Worm (Caenorhabditis elegans) whole organism, L1 larva: Measurements from ENCODE around the gene Y62E10A.13.

ENCODE experiments used
- C16A3.4 ChIP-seq: fragments of 150-350 bp; optimal IDR thresholded peaks from 2 replicates; lab custom pipeline; 2014; ENCODE audit warnings: missing biosample characterization, missing genetic modification characterization
- C34B4.2 ChIP-seq: sonication (generic microtip); optimal IDR thresholded peaks from 2 replicates; lab custom pipeline; 2017; ENCODE audit warnings: mild to moderate bottlenecking, missing genetic modification characterization, missing compliant biosample characterization
- blmp-1 ChIP-seq: fragments of 150-350 bp; optimal IDR thresholded peaks from 2 replicates; lab custom pipeline; 2014; ENCODE audit warnings: missing biosample characterization, missing genetic modification characterization
- ceh-63 ChIP-seq: fragments of 200-800 bp; sonication (Bioruptor generic); optimal IDR thresholded peaks from 2 replicates; lab custom pipeline; 2018; ENCODE audit warnings: mild to moderate bottlenecking, missing genetic modification characterization, missing compliant biosample characterization
- ceh-8 ChIP-seq: fragments of 200-800 bp; sonication (Bioruptor generic); optimal IDR thresholded peaks from 2 replicates; lab custom pipeline; 2018; ENCODE audit warnings: mild to moderate bottlenecking, missing genetic modification characterization, moderate library complexity, missing compliant biosample characterization
- ceh-88 ChIP-seq: fragments of 200-800 bp; sonication (Bioruptor generic); IDR thresholded peaks from 2 replicates; pipeline ENCODE4 v1.3.6; 2022; ENCODE audit warnings: missing genetic modification characterization, missing compliant biosample characterization
- ces-1 ChIP-seq: fragments of 150-350 bp; optimal IDR thresholded peaks from 2 replicates; lab custom pipeline; 2014; ENCODE audit warnings: missing biosample characterization, missing genetic modification reagents, missing genetic modification characterization
- efl-1 ChIP-seq, 4 experiments: fragments of 150-350 bp; optimal IDR thresholded peaks in 3 of 4; peaks in 1 of 4; 1 replicate in 1 of 4; 2 replicates in 3 of 4; lab custom pipeline; 2014; ENCODE audit warnings: missing biosample characterization in 2 of 4, missing genetic modification characterization in 2 of 4, missing genetic modification reagents in 2 of 4
- efl-3 ChIP-seq: fragments of 200-800 bp; sonication (Bioruptor generic); optimal IDR thresholded peaks from 2 replicates; lab custom pipeline; 2018; ENCODE audit warnings: mild to moderate bottlenecking, missing genetic modification characterization, missing compliant biosample characterization
- egl-27 ChIP-seq, 2 experiments: fragments of 150-350 bp in 1 of 2; sonication (generic microtip); optimal IDR thresholded peaks; 3 replicates each; lab custom pipeline; 2017 to 2018; ENCODE audit warnings: missing biosample characterization in 2 of 2, missing genetic modification characterization in 2 of 2, missing genetic modification reagents in 2 of 2
- elt-2 ChIP-seq: sonication (generic microtip); optimal IDR thresholded peaks from 2 replicates; lab custom pipeline; 2016; ENCODE audit warnings: missing genetic modification characterization, mild to moderate bottlenecking, inconsistent platforms, missing compliant biosample characterization, missing genetic modification reagents
- elt-3 ChIP-seq, 6 experiments: fragments of 150-350 bp in 1 of 6; sonication (generic microtip); optimal IDR thresholded peaks; 2 replicates each; lab custom pipeline; 2017 to 2018; ENCODE audit warnings: missing biosample characterization in 6 of 6, missing genetic modification characterization in 6 of 6, inconsistent platforms in 1 of 6
- grh-1 ChIP-seq: fragments of 200-800 bp; sonication (Bioruptor generic); IDR thresholded peaks from 2 replicates; pipeline ENCODE4 v1.3.6; 2022; ENCODE audit warnings: missing genetic modification reagents, missing genetic modification characterization, missing compliant biosample characterization
- hlh-17 ChIP-seq: fragments of 200-800 bp; sonication (Bioruptor generic); optimal IDR thresholded peaks from 2 replicates; lab custom pipeline; 2018; ENCODE audit warnings: missing genetic modification characterization, mild to moderate bottlenecking, missing compliant biosample characterization, moderate library complexity, borderline replicate concordance
- irx-1 ChIP-seq: sonication (generic microtip); optimal IDR thresholded peaks from 2 replicates; lab custom pipeline; 2016; ENCODE audit warnings: missing genetic modification characterization, missing compliant biosample characterization
- jun-1 ChIP-seq: fragments of 150-350 bp; optimal IDR thresholded peaks from 2 replicates; lab custom pipeline; 2014; ENCODE audit warnings: missing biosample characterization, missing genetic modification reagents, missing genetic modification characterization
- lin-14 ChIP-seq: fragments of 200-800 bp; sonication (Bioruptor generic); optimal IDR thresholded peaks from 2 replicates; lab custom pipeline; 2018; ENCODE audit warnings: mild to moderate bottlenecking, missing genetic modification characterization, moderate library complexity, missing compliant biosample characterization
- lin-35 ChIP-seq, 2 experiments: fragments of 150-350 bp; optimal IDR thresholded peaks; 2 replicates each; lab custom pipeline; 2014; ENCODE audit warnings: missing biosample characterization in 2 of 2, missing genetic modification characterization in 2 of 2, missing genetic modification reagents in 2 of 2
- lsy-2 ChIP-seq, 2 experiments: fragments of 150-350 bp; optimal IDR thresholded peaks; 2 replicates each; lab custom pipeline; 2014; ENCODE audit warnings: missing biosample characterization in 2 of 2, missing genetic modification characterization in 2 of 2
- mdl-1 ChIP-seq, 2 experiments: fragments of 150-350 bp; optimal IDR thresholded peaks; 2 replicates each; lab custom pipeline; 2014 to 2017; ENCODE audit warnings: missing biosample characterization in 2 of 2, missing genetic modification characterization in 2 of 2, inconsistent platforms in 1 of 2
- mef-2 ChIP-seq: fragments of 150-350 bp; optimal IDR thresholded peaks from 2 replicates; lab custom pipeline; 2014; ENCODE audit warnings: missing biosample characterization, missing genetic modification characterization
- mep-1 ChIP-seq: fragments of 150-350 bp; optimal IDR thresholded peaks from 2 replicates; lab custom pipeline; 2014; ENCODE audit warnings: missing biosample characterization, missing genetic modification characterization
- nhr-19 ChIP-seq: fragments of 200-800 bp; sonication (Bioruptor generic); conservative IDR thresholded peaks from 2 replicates; pipeline ENCODE4 v1.3.6; 2022; ENCODE audit warnings: missing genetic modification characterization, missing compliant biosample characterization
- nhr-20 ChIP-seq: sonication (generic microtip); optimal IDR thresholded peaks from 2 replicates; lab custom pipeline; 2016; ENCODE audit warnings: mild to moderate bottlenecking, missing genetic modification characterization, missing compliant biosample characterization
- nhr-47 ChIP-seq: sonication (generic microtip); optimal IDR thresholded peaks from 2 replicates; lab custom pipeline; 2016; ENCODE audit warnings: mild to moderate bottlenecking, missing genetic modification characterization, moderate library complexity, missing compliant biosample characterization
- nhr-71 ChIP-seq: sonication (generic microtip); optimal IDR thresholded peaks from 2 replicates; lab custom pipeline; 2016; ENCODE audit warnings: mild to moderate bottlenecking, missing genetic modification characterization, moderate library complexity, missing compliant biosample characterization
- nhr-76 ChIP-seq: sonication (generic microtip); optimal IDR thresholded peaks from 2 replicates; lab custom pipeline; 2017; ENCODE audit warnings: missing biosample characterization, missing genetic modification characterization
- nhr-77 ChIP-seq: fragments of 150-350 bp; optimal IDR thresholded peaks from 2 replicates; lab custom pipeline; 2014; ENCODE audit warnings: missing biosample characterization, missing genetic modification characterization
- nhr-85 ChIP-seq: sonication (generic microtip); peaks from one replicate; lab custom pipeline; 2016; ENCODE audit warnings: missing genetic modification characterization, inconsistent platforms, missing compliant biosample characterization
- nhr-90 ChIP-seq: sonication (generic microtip); optimal IDR thresholded peaks from 2 replicates; lab custom pipeline; 2016; ENCODE audit warnings: mild to moderate bottlenecking, missing genetic modification characterization, missing compliant biosample characterization; ENCODE audit not compliant: poor library complexity
- pag-3 ChIP-seq: sonication (generic microtip); optimal IDR thresholded peaks from 2 replicates; lab custom pipeline; 2017; ENCODE audit warnings: missing genetic modification characterization, mild to moderate bottlenecking, missing compliant biosample characterization, antibody characterized with exemption, borderline replicate concordance; ENCODE audit not compliant: insufficient read depth
- pqm-1 ChIP-seq: sonication (generic microtip); optimal IDR thresholded peaks from 3 replicates; lab custom pipeline; 2017; ENCODE audit warnings: missing biosample characterization, missing genetic modification characterization
- skn-1 ChIP-seq: fragments of 150-350 bp; optimal IDR thresholded peaks from 2 replicates; lab custom pipeline; 2014; ENCODE audit warnings: missing biosample characterization, missing genetic modification characterization
- snu-23 ChIP-seq: sonication (generic microtip); optimal IDR thresholded peaks from 2 replicates; lab custom pipeline; 2016; ENCODE audit warnings: missing genetic modification characterization, missing compliant biosample characterization
- sptf-1 ChIP-seq: fragments of 150-350 bp; optimal IDR thresholded peaks from 2 replicates; lab custom pipeline; 2014; ENCODE audit warnings: missing biosample characterization, missing genetic modification characterization
- tbx-2 ChIP-seq: sonication (generic microtip); optimal IDR thresholded peaks from 2 replicates; lab custom pipeline; 2016; ENCODE audit warnings: missing genetic modification characterization, missing compliant biosample characterization
- unc-98 ChIP-seq: fragments of 200-800 bp; sonication (Bioruptor generic); IDR thresholded peaks from 2 replicates; pipeline ENCODE4 v1.3.6; 2022; ENCODE audit warnings: missing genetic modification characterization, missing compliant biosample characterization
- zag-1 ChIP-seq: fragments of 150-350 bp; optimal IDR thresholded peaks from 2 replicates; lab custom pipeline; 2014; ENCODE audit warnings: missing biosample characterization, missing genetic modification characterization
- zip-4 ChIP-seq: fragments of 200-800 bp; sonication (Bioruptor generic); optimal IDR thresholded peaks from 2 replicates; lab custom pipeline; 2018; ENCODE audit warnings: mild to moderate bottlenecking, missing genetic modification characterization, moderate library complexity, missing compliant biosample characterization
- ztf-11 ChIP-seq, 2 experiments: sonication (generic microtip); optimal IDR thresholded peaks; 2 replicates each; lab custom pipeline; 2016 to 2017; ENCODE audit warnings: missing genetic modification characterization in 2 of 2, missing biosample characterization in 1 of 2, missing compliant biosample characterization in 1 of 2
- ztf-4 ChIP-seq: fragments of 150-350 bp; optimal IDR thresholded peaks from 2 replicates; lab custom pipeline; 2014; ENCODE audit warnings: missing biosample characterization, missing genetic modification characterization

Gene Y62E10A.13

DNA sequence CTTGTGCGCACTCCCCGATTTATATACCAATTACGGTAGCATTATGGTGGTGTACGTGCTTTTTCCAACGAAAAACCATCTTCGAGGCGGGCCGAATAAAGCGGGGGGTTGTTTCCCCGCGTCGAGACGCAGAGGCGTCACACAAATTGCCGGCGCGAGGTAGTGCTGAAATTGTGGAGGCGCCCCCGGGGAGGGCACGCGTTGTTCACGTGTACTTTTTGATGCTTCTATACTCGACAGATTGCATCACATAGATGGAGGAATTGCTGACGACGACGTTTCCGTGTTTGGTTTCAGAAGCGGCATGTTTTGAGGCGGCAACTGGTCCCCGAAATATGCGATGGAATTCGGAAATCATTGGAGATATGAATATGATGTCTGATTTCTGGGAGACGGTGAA is 3.6 kb downstream of the Y62E10A.13 start (continued):
- TF ChIP-seq zag-1 (tag; lab: Kevin White, UChicago): no peak
- TF ChIP-seq irx-1 (tag; lab: Kevin White, UChicago): peak; percentile 68
- TF ChIP-seq ztf-11 (tag; optimal IDR thresholded peaks at IDR 0.05; lab: Kevin White, UChicago): peak in 1 of 2 experiments; percentile 53
- peak; percentile 88 for TF ChIP-seq skn-1 (tag; lab: Kevin White, UChicago)
- TF ChIP-seq ceh-8: peak; percentile 75
- TF ChIP-seq lin-14 (GFP tag; lab: Kevin White, UChicago): peak; percentile 99
- no peak; the same call in 1 of the 2 replicates for TF ChIP-seq ceh-88 (GFP tag; lab: Robert Waterston, UW)
- peak; percentile 95 for TF ChIP-seq nhr-20 (tag; lab: Kevin White, UChicago)
- TF ChIP-seq ces-1: no peak

DNA sequence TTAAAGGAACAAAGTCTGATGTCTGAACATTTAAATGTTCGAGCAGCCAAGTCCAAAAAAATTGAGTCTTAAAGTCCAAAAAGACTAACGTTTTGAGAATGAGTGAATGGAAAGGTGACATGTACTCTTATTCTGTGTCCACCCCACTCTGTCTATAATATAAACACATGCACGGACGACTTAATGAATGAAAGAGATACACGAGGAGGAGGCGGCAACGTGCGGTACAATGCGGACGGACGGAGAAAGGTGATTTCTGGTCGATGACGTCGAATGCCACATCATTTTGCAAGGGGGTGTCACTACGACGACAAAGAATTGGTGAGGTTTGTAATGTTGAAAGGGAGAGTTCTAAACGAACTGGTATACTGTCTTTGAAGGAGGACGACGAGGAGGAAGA is 4.2 kb downstream of the Y62E10A.13 start:
- peak; percentile 15; the same call in 1 of the 2 replicates for TF ChIP-seq grh-1 (GFP tag; lab: Robert Waterston, UW)
- TF ChIP-seq blmp-1 (tag; lab: Kevin White, UChicago): peak; percentile 47
- TF ChIP-seq nhr-20 (tag; lab: Kevin White, UChicago): no peak

DNA sequence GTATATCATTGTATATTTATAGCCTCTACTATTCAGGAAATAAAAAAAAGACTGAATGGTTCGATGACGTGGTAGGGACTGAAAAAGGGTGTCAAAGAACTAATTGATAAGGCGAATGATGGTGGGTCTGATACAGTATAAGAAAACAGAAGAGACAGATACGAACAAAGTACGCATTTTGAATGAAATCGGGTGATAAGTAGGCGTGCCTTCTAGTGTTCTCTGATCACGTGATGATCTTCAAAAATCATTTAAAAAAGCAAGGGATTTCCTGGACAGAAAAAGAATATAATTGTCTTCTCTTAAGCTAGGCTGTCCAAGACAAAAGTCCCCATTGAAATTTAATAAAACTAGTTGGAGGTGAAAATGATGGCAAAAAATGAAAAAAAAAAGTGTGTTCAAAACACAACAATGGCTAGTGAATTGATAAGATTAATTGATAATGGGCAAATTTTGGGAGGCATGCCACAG is 5.6 kb downstream of the Y62E10A.13 start:
- no peak for TF ChIP-seq jun-1 (tag; lab: Kevin White, UChicago)
- peak; percentile 7 for TF ChIP-seq C16A3.4
- TF ChIP-seq hlh-17: no peak
- peak; percentile 73 for TF ChIP-seq nhr-90 (tag; lab: Kevin White, UChicago)
- peak; percentile 84 for TF ChIP-seq nhr-71 (tag; lab: Kevin White, UChicago)
- peak; percentile 19 for TF ChIP-seq ztf-4 (tag; lab: Kevin White, UChicago)
- TF ChIP-seq zip-4: no peak
- TF ChIP-seq elt-3 (tag; optimal IDR thresholded peaks at IDR 0.05; lab: Kevin White, UChicago): peak in 3 of 6 experiments; percentile 6 to 82 (median 61)
- TF ChIP-seq mep-1 (tag; lab: Kevin White, UChicago): peak; percentile 5
- TF ChIP-seq pag-3 (tag; lab: Kevin White, UChicago): peak; percentile 23
- peak; percentile 85 for TF ChIP-seq elt-2 (tag; lab: Kevin White, UChicago)
- TF ChIP-seq efl-1 (optimal IDR thresholded peaks at IDR 0.05; lab: Kevin White, UChicago): no peak
- peak in 1 of 2 experiments; percentile 84 for TF ChIP-seq efl-1 (GFP tag; optimal IDR thresholded peaks at IDR 0.05 in 1 of 2; lab: Kevin White, UChicago)
- no peak for TF ChIP-seq efl-3 (GFP tag; lab: Kevin White, UChicago)
- no peak for TF ChIP-seq ceh-63 (GFP tag; lab: Kevin White, UChicago)
- TF ChIP-seq lsy-2 (tag; optimal IDR thresholded peaks at IDR 0.05; lab: Kevin White, UChicago): peak; percentile 24 to 44
- peak; percentile 76 for TF ChIP-seq nhr-20 (tag; lab: Kevin White, UChicago)
- peak; percentile 36 for TF ChIP-seq blmp-1 (tag; lab: Kevin White, UChicago)
- peak; percentile 18 for TF ChIP-seq nhr-47 (tag; lab: Kevin White, UChicago)
- TF ChIP-seq unc-98 (GFP tag; lab: Robert Waterston, UW): no peak
- peak; percentile 50 for TF ChIP-seq nhr-19 (GFP tag; lab: Robert Waterston, UW)
- TF ChIP-seq nhr-77: no peak
- TF ChIP-seq sptf-1 (tag; lab: Kevin White, UChicago): no peak
- peak in 1 of 2 experiments; percentile 45 for TF ChIP-seq lin-35 (GFP tag; optimal IDR thresholded peaks at IDR 0.05; lab: Kevin White, UChicago)
- peak; percentile 89 for TF ChIP-seq nhr-85 (tag; lab: Kevin White, UChicago)
- TF ChIP-seq mef-2 (tag; lab: Kevin White, UChicago): no peak
- no peak for TF ChIP-seq grh-1 (GFP tag; lab: Robert Waterston, UW)
- no peak for TF ChIP-seq ceh-8
- TF ChIP-seq zag-1 (tag; lab: Kevin White, UChicago): no peak
- TF ChIP-seq snu-23: peak; percentile 48
- no peak for TF ChIP-seq C34B4.2 (tag; lab: Kevin White, UChicago)
- peak; percentile 58 for TF ChIP-seq tbx-2 (tag; lab: Kevin White, UChicago)
- peak; percentile 65 for TF ChIP-seq lin-14 (GFP tag; lab: Kevin White, UChicago)
- no peak for TF ChIP-seq egl-27 (tag; optimal IDR thresholded peaks at IDR 0.05; lab: Kevin White, UChicago)
- TF ChIP-seq nhr-76: no peak
- TF ChIP-seq mdl-1 (tag; optimal IDR thresholded peaks at IDR 0.05; lab: Kevin White, UChicago): peak in 1 of 2 experiments; percentile 26
- TF ChIP-seq pqm-1 (tag; lab: Kevin White, UChicago): no peak
- TF ChIP-seq, all 84 proteins: peak for 20
